Worm (Caenorhabditis elegans) whole organism, L1 larva: Measurements from ENCODE around the gene Y32B12C.1.

Experiments used
- ceh-90 ChIP-seq: sonication (generic microtip); optimal IDR thresholded peaks from 2 replicates; lab custom pipeline; 2016; ENCODE audit warnings: missing genetic modification characterization, missing compliant biosample characterization
- efl-1 ChIP-seq, 4 experiments: fragments of 150-350 bp; optimal IDR thresholded peaks in 3 of 4; peaks in 1 of 4; 1 replicate in 1 of 4; 2 replicates in 3 of 4; lab custom pipeline; 2014; ENCODE audit warnings: missing biosample characterization in 2 of 4, missing genetic modification characterization in 2 of 4, missing genetic modification reagents in 2 of 4
- elt-2 ChIP-seq: sonication (generic microtip); optimal IDR thresholded peaks from 2 replicates; lab custom pipeline; 2016; ENCODE audit warnings: missing genetic modification characterization, mild to moderate bottlenecking, inconsistent platforms, missing compliant biosample characterization, missing genetic modification reagents
- elt-3 ChIP-seq, 6 experiments: fragments of 150-350 bp in 1 of 6; sonication (generic microtip); optimal IDR thresholded peaks; 2 replicates each; lab custom pipeline; 2017 to 2018; ENCODE audit warnings: missing biosample characterization in 6 of 6, missing genetic modification characterization in 6 of 6, inconsistent platforms in 1 of 6
- fkh-10 ChIP-seq: sonication (generic microtip); optimal IDR thresholded peaks from 2 replicates; lab custom pipeline; 2017; ENCODE audit warnings: missing biosample characterization, missing genetic modification reagents, missing genetic modification characterization
- fkh-8 ChIP-seq: sonication (generic microtip); optimal IDR thresholded peaks from 2 replicates; lab custom pipeline; 2016; ENCODE audit warnings: mild to moderate bottlenecking, missing genetic modification characterization, missing compliant biosample characterization
- grh-1 ChIP-seq: fragments of 200-800 bp; sonication (Bioruptor generic); IDR thresholded peaks from 2 replicates; pipeline ENCODE4 v1.3.6; 2022; ENCODE audit warnings: missing genetic modification reagents, missing genetic modification characterization, missing compliant biosample characterization
- hlh-17 ChIP-seq: fragments of 200-800 bp; sonication (Bioruptor generic); optimal IDR thresholded peaks from 2 replicates; lab custom pipeline; 2018; ENCODE audit warnings: missing genetic modification characterization, mild to moderate bottlenecking, missing compliant biosample characterization, moderate library complexity, borderline replicate concordance
- hlh-4 ChIP-seq: sonication (generic microtip); optimal IDR thresholded peaks from 2 replicates; lab custom pipeline; 2016; ENCODE audit warnings: mild to moderate bottlenecking, missing genetic modification characterization, missing compliant biosample characterization
- irx-1 ChIP-seq: sonication (generic microtip); optimal IDR thresholded peaks from 2 replicates; lab custom pipeline; 2016; ENCODE audit warnings: missing genetic modification characterization, missing compliant biosample characterization
- jun-1 ChIP-seq: fragments of 150-350 bp; optimal IDR thresholded peaks from 2 replicates; lab custom pipeline; 2014; ENCODE audit warnings: missing biosample characterization, missing genetic modification reagents, missing genetic modification characterization
- lin-35 ChIP-seq, 2 experiments: fragments of 150-350 bp; optimal IDR thresholded peaks; 2 replicates each; lab custom pipeline; 2014; ENCODE audit warnings: missing biosample characterization in 2 of 2, missing genetic modification characterization in 2 of 2, missing genetic modification reagents in 2 of 2
- mdl-1 ChIP-seq, 2 experiments: fragments of 150-350 bp; optimal IDR thresholded peaks; 2 replicates each; lab custom pipeline; 2014 to 2017; ENCODE audit warnings: missing biosample characterization in 2 of 2, missing genetic modification characterization in 2 of 2, inconsistent platforms in 1 of 2
- nhr-19 ChIP-seq: fragments of 200-800 bp; sonication (Bioruptor generic); conservative IDR thresholded peaks from 2 replicates; pipeline ENCODE4 v1.3.6; 2022; ENCODE audit warnings: missing genetic modification characterization, missing compliant biosample characterization
- nhr-237 ChIP-seq: fragments of 150-350 bp; optimal IDR thresholded peaks from 2 replicates; lab custom pipeline; 2014; ENCODE audit warnings: missing biosample characterization, missing genetic modification characterization
- nhr-28 ChIP-seq: fragments of 150-350 bp; optimal IDR thresholded peaks from 2 replicates; lab custom pipeline; 2014; ENCODE audit warnings: missing biosample characterization, missing genetic modification characterization
- nhr-85 ChIP-seq: sonication (generic microtip); peaks from one replicate; lab custom pipeline; 2016; ENCODE audit warnings: missing genetic modification characterization, inconsistent platforms, missing compliant biosample characterization
- nhr-90 ChIP-seq: sonication (generic microtip); optimal IDR thresholded peaks from 2 replicates; lab custom pipeline; 2016; ENCODE audit warnings: mild to moderate bottlenecking, missing genetic modification characterization, missing compliant biosample characterization; ENCODE audit not compliant: poor library complexity
- pag-3 ChIP-seq: sonication (generic microtip); optimal IDR thresholded peaks from 2 replicates; lab custom pipeline; 2017; ENCODE audit warnings: missing genetic modification characterization, mild to moderate bottlenecking, missing compliant biosample characterization, antibody characterized with exemption, borderline replicate concordance; ENCODE audit not compliant: insufficient read depth
- rnt-1 ChIP-seq: sonication (generic microtip); optimal IDR thresholded peaks from 2 replicates; lab custom pipeline; 2016; ENCODE audit warnings: mild to moderate bottlenecking, missing genetic modification characterization, moderate library complexity, missing compliant biosample characterization
- snu-23 ChIP-seq: sonication (generic microtip); optimal IDR thresholded peaks from 2 replicates; lab custom pipeline; 2016; ENCODE audit warnings: missing genetic modification characterization, missing compliant biosample characterization
- sup-37 ChIP-seq: fragments of 200-800 bp; sonication (Bioruptor generic); optimal IDR thresholded peaks from 2 replicates; lab custom pipeline; 2018; ENCODE audit warnings: mild to moderate bottlenecking, missing genetic modification characterization, missing compliant biosample characterization
- tlp-1 ChIP-seq: fragments of 150-350 bp; optimal IDR thresholded peaks from 2 replicates; lab custom pipeline; 2014; ENCODE audit warnings: missing biosample characterization, missing genetic modification characterization
- unc-30 ChIP-seq: sonication (generic microtip); optimal IDR thresholded peaks from 2 replicates; lab custom pipeline; 2017; ENCODE audit warnings: missing biosample characterization, missing genetic modification characterization
- unc-86 ChIP-seq: sonication (generic microtip); optimal IDR thresholded peaks from 2 replicates; lab custom pipeline; 2016; ENCODE audit warnings: missing genetic modification characterization, missing compliant biosample characterization
- vab-15 ChIP-seq: sonication (generic microtip); optimal IDR thresholded peaks from 2 replicates; lab custom pipeline; 2017; ENCODE audit warnings: missing genotype, mild to moderate bottlenecking, missing genetic modification characterization, missing compliant biosample characterization
- zag-1 ChIP-seq: fragments of 150-350 bp; optimal IDR thresholded peaks from 2 replicates; lab custom pipeline; 2014; ENCODE audit warnings: missing biosample characterization, missing genetic modification characterization
- ztf-11 ChIP-seq, 2 experiments: sonication (generic microtip); optimal IDR thresholded peaks; 2 replicates each; lab custom pipeline; 2016 to 2017; ENCODE audit warnings: missing genetic modification characterization in 2 of 2, missing biosample characterization in 1 of 2, missing compliant biosample characterization in 1 of 2
- ztf-4 ChIP-seq: fragments of 150-350 bp; optimal IDR thresholded peaks from 2 replicates; lab custom pipeline; 2014; ENCODE audit warnings: missing biosample characterization, missing genetic modification characterization

Gene Y32B12C.1

ce11 chrV:16608478-16608877 lies 2.1 kb downstream of the Y32B12C.1 start:
- peak; percentile 73 for TF ChIP-seq elt-2
- peak; percentile 42 for TF ChIP-seq jun-1 (tag; lab: Kevin White, UChicago)
- no peak for TF ChIP-seq zag-1 (tag; lab: Kevin White, UChicago)
- no peak for TF ChIP-seq lin-35 (GFP tag; optimal IDR thresholded peaks at IDR 0.05; lab: Kevin White, UChicago)

- TF ChIP-seq nhr-19 (GFP tag; lab: Robert Waterston, UW) = no peak
- peak; percentile 81 for TF ChIP-seq elt-2
- TF ChIP-seq tlp-1 = no peak
- no peak for TF ChIP-seq ztf-4 (tag; lab: Kevin White, UChicago)
- no peak for TF ChIP-seq unc-86 (tag; lab: Kevin White, UChicago)
- TF ChIP-seq vab-15 (tag; lab: Kevin White, UChicago) = no peak
- no peak for TF ChIP-seq ceh-90 (tag; lab: Kevin White, UChicago)
- no peak for TF ChIP-seq pag-3 (tag; lab: Kevin White, UChicago)
- peak in 1 of 2 experiments; percentile 4 for TF ChIP-seq lin-35 (GFP tag; optimal IDR thresholded peaks at IDR 0.05; lab: Kevin White, UChicago)
- no peak for TF ChIP-seq nhr-90 (tag; lab: Kevin White, UChicago)
- no peak for TF ChIP-seq hlh-4
- TF ChIP-seq elt-3 (tag; optimal IDR thresholded peaks at IDR 0.05; lab: Kevin White, UChicago) = no peak
- no peak for TF ChIP-seq nhr-85
- TF ChIP-seq snu-23 = no peak
- TF ChIP-seq nhr-237 (tag; lab: Kevin White, UChicago) = no peak
- no peak for TF ChIP-seq hlh-17 (GFP tag; lab: Kevin White, UChicago)
- no peak for TF ChIP-seq irx-1 (tag; lab: Kevin White, UChicago)
- peak; percentile 46 for TF ChIP-seq jun-1 (tag; lab: Kevin White, UChicago)
- TF ChIP-seq nhr-28 (tag; lab: Kevin White, UChicago) = no peak
- TF ChIP-seq sup-37 (GFP tag; lab: Kevin White, UChicago) = no peak
Observed at ce11 chrV:16610094-16610493, 3.7 kb downstream of the Y32B12C.1 start.

- TF ChIP-seq efl-1 (optimal IDR thresholded peaks at IDR 0.05; lab: Kevin White, UChicago) (no peak), efl-1 (GFP tag; optimal IDR thresholded peaks at IDR 0.05 in 1 of 2; lab: Kevin White, UChicago) (peak in 1 of 2 experiments; percentile 39), elt-2 (peak; percentile 57), ceh-90 (tag; lab: Kevin White, UChicago) (no peak)
Observed at ce11 chrV:16610791-16611385, 4.5 kb downstream of the Y32B12C.1 start, which contains the start of gene srw-54. TSS of gene srw-54 (plus strand) at chrV:16611335.

ce11 chrV:16617462-16617861 lies 11.0 kb downstream of the Y32B12C.1 start, which contains the start of gene Y70C5A.4:
TSS of gene Y70C5A.4 (plus strand) at chrV:16617762.
- TF ChIP-seq ztf-11 (tag; optimal IDR thresholded peaks at IDR 0.05; lab: Kevin White, UChicago) = no peak
- no peak for TF ChIP-seq fkh-10

ce11 chrV:16620874-16621273 lies 14.5 kb downstream of the Y32B12C.1 start, which contains the start of gene Y70C5A.3:
TSS of gene Y70C5A.3 (minus strand) at chrV:16620923.
- TF ChIP-seq unc-30 (tag; lab: Kevin White, UChicago) (no peak), mdl-1 (tag; optimal IDR thresholded peaks at IDR 0.05; lab: Kevin White, UChicago) (no peak), elt-2 (peak; percentile 1), rnt-1 (no peak)
- TF ChIP-seq, all 84 proteins: peak for 1

- TF ChIP-seq fkh-8 (tag; lab: Kevin White, UChicago) = peak; percentile 11
- 0 out of 2 replicates have a peak, but pooled peaks have one; percentile 12 for TF ChIP-seq grh-1 (GFP tag; lab: Robert Waterston, UW)
- no peak for TF ChIP-seq ztf-11 (tag; optimal IDR thresholded peaks at IDR 0.05; lab: Kevin White, UChicago)
Observed at ce11 chrV:16621894-16622293, 15.5 kb downstream of the Y32B12C.1 start.
